Worm (Caenorhabditis elegans) whole organism, L2 larva: Measurements from ENCODE around the gene tag-290.

ENCODE experiments used
- egl-27 ChIP-seq: sonication (generic microtip); optimal IDR thresholded peaks from 3 replicates; lab custom pipeline; 2017; ENCODE audit warnings: missing biosample characterization, missing genetic modification reagents, missing genetic modification characterization
- nhr-77 ChIP-seq: fragments of 150-350 bp; optimal IDR thresholded peaks from 2 replicates; lab custom pipeline; 2014; ENCODE audit warnings: missing biosample characterization, missing genetic modification characterization

- TF ChIP-seq egl-27 (tag; lab: Kevin White, UChicago) (no peak), nhr-77 (tag; lab: Kevin White, UChicago) (no peak)
These were observed 38.5 kb upstream of the tag-290 start for ce11 chrV:11574563-11574962.
